Worm (Caenorhabditis elegans) whole organism, midembryonic: Measurements from ENCODE around the gene set-22.

Experiments
- T22C8.4 ChIP-seq: fragments of 200-800 bp; sonication (Bioruptor generic); IDR thresholded peaks from 2 replicates; pipeline ENCODE4 v1.3.6; 2022; ENCODE audit warnings: missing genetic modification characterization, missing compliant biosample characterization
- cog-1 ChIP-seq: sonication (generic microtip); optimal IDR thresholded peaks from 2 replicates; lab custom pipeline; 2016; ENCODE audit warnings: missing genetic modification characterization, missing compliant biosample characterization
- flt-1 ChIP-seq: fragments of 200-800 bp; sonication (Bioruptor generic); IDR thresholded peaks from 2 replicates; pipeline ENCODE4 v1.3.6; 2022; ENCODE audit warnings: missing genetic modification characterization, missing compliant biosample characterization
- klf-2 ChIP-seq: fragments of 200-800 bp; sonication (Bioruptor generic); conservative IDR thresholded peaks from 2 replicates; pipeline ENCODE4 v1.3.6; 2022; ENCODE audit warnings: missing genetic modification reagents, missing genetic modification characterization, missing compliant biosample characterization
- med-1 ChIP-seq: sonication (generic microtip); optimal IDR thresholded peaks from 2 replicates; lab custom pipeline; 2017; ENCODE audit warnings: missing genetic modification characterization, mild to moderate bottlenecking, missing compliant biosample characterization, antibody characterized with exemption, missing genetic modification reagents; ENCODE audit not compliant: insufficient read depth
- ref-1 ChIP-seq: fragments of 200-800 bp; sonication (Bioruptor generic); conservative IDR thresholded peaks from 2 replicates; pipeline ENCODE4 v1.3.6; 2022; ENCODE audit warnings: missing genetic modification reagents, missing genetic modification characterization, missing compliant biosample characterization
- tab-1 ChIP-seq: fragments of 200-800 bp; sonication (Bioruptor generic); IDR thresholded peaks from 2 replicates; pipeline ENCODE4 v1.3.6; 2022; ENCODE audit warnings: missing genetic modification characterization, missing compliant biosample characterization
- ztf-23 ChIP-seq: fragments of 200-800 bp; sonication (Bioruptor generic); IDR thresholded peaks from 2 replicates; pipeline ENCODE4 v1.3.6; 2022; ENCODE audit warnings: missing genetic modification reagents, missing genetic modification characterization, missing compliant biosample characterization
- ztf-29 ChIP-seq: fragments of 200-800 bp; sonication (Bioruptor generic); IDR thresholded peaks from 2 replicates; pipeline ENCODE4 v1.3.6; 2022; ENCODE audit warnings: missing genetic modification reagents, missing genetic modification characterization, missing compliant biosample characterization

The set-22 gene

ce11 chrV:10483995-10484394 lies 47.3 kb downstream of the set-22 start:
- TF ChIP-seq cog-1 (tag; lab: Kevin White, UChicago) = no peak
- TF ChIP-seq tab-1 (GFP tag; lab: Robert Waterston, UW) = no peak
- no peak for TF ChIP-seq klf-2 (GFP tag; lab: Robert Waterston, UW)

- TF ChIP-seq T22C8.4 (GFP tag; lab: Robert Waterston, UW) (no peak), klf-2 (GFP tag; lab: Robert Waterston, UW) (no peak), ref-1 (GFP tag; lab: Robert Waterston, UW) (no peak), cog-1 (tag; lab: Kevin White, UChicago) (no peak), med-1 (GFP tag; lab: Kevin White, UChicago) (no peak), flt-1 (GFP tag; lab: Robert Waterston, UW) (no peak)
Observed at ce11 chrV:10484640-10485039, 47.9 kb downstream of the set-22 start, which contains the start of gene Y32F6B.1. Y32F6B.1 (minus strand) TSS chrV:10484740.

- TF ChIP-seq ztf-23 (GFP tag; lab: Robert Waterston, UW) = no peak
- no peak for TF ChIP-seq tab-1 (GFP tag; lab: Robert Waterston, UW)
- no peak for TF ChIP-seq cog-1 (tag; lab: Kevin White, UChicago)
- no peak for TF ChIP-seq ref-1 (GFP tag; lab: Robert Waterston, UW)
- TF ChIP-seq flt-1 (GFP tag; lab: Robert Waterston, UW) = no peak
- no peak for TF ChIP-seq klf-2 (GFP tag; lab: Robert Waterston, UW)
- no peak for TF ChIP-seq med-1 (GFP tag; lab: Kevin White, UChicago)
- no peak for TF ChIP-seq ztf-29 (GFP tag; lab: Robert Waterston, UW)
- TF ChIP-seq T22C8.4 (GFP tag; lab: Robert Waterston, UW) = no peak
Observed at ce11 chrV:10485389-10485788, 48.7 kb downstream of the set-22 start.

- no peak for TF ChIP-seq flt-1 (GFP tag; lab: Robert Waterston, UW)
Observed at ce11 chrV:10489998-10490397, 53.3 kb downstream of the set-22 start, which contains the start of gene ncx-5. ncx-5 (minus strand) TSS chrV:10490098.
